4 worm cellular contexts compared by ENCODE assay signal in genomic region chrII:10706038-10706437, ce11.
TF ChIP-seq lines count a peak whose summit lies in the region.

No protein-coding gene starts in this region.

TF ChIP-seq in whole organism, L1 larva, 84 proteins besides CTCF, POLR2A, EP300 and RAD21:
- TF ChIP-seq lsy-2 (tag; optimal IDR thresholded peaks at IDR 0.05; lab: Kevin White, UChicago) (peak in 1 of 2 experiments; percentile 8), fkh-10 (GFP tag; optimal IDR thresholded peaks at IDR 0.05; lab: Kevin White, UChicago) (peak; percentile 73), ceh-88 (GFP tag; IDR thresholded peaks at IDR 0.05; lab: Robert Waterston, UW) (no peak), nhr-20 (tag; optimal IDR thresholded peaks at IDR 0.05; lab: Kevin White, UChicago) (peak; percentile 17), elt-3 (tag; optimal IDR thresholded peaks at IDR 0.05; lab: Kevin White, UChicago) (peak in 2 of 6 experiments; percentile 17 to 26), dsc-1 (tag; optimal IDR thresholded peaks at IDR 0.05; lab: Kevin White, UChicago) (no peak), lin-14 (GFP tag; optimal IDR thresholded peaks at IDR 0.05; lab: Kevin White, UChicago) (peak; percentile 70), blmp-1 (tag; optimal IDR thresholded peaks at IDR 0.05; lab: Kevin White, UChicago) (peak; percentile 97), nhr-85 (tag; lab: Kevin White, UChicago) (peak; percentile 47), irx-1 (tag; optimal IDR thresholded peaks at IDR 0.05; lab: Kevin White, UChicago) (peak; percentile 6)
TF ChIP-seq in whole organism, L1 larva: peak in this region for 8.

TF ChIP-seq in whole organism, L2 larva, 48 proteins besides CTCF, POLR2A, EP300 and RAD21:
- TF ChIP-seq nhr-25 (tag; optimal IDR thresholded peaks at IDR 0.05; lab: Kevin White, UChicago): peak; percentile 75
- peak; percentile 94 for TF ChIP-seq blmp-1 (tag; optimal IDR thresholded peaks at IDR 0.05; lab: Kevin White, UChicago; ENCODE audit: insufficient read depth)
- no peak for TF ChIP-seq C34F6.9 (tag; optimal IDR thresholded peaks at IDR 0.05; lab: Kevin White, UChicago)

TF ChIP-seq in whole organism, L3 larva, 47 proteins besides CTCF, POLR2A, EP300 and RAD21:
- TF ChIP-seq nhr-25 (tag; optimal IDR thresholded peaks at IDR 0.05; lab: Kevin White, UChicago): peak; percentile 18
- no peak for TF ChIP-seq snpc-4 (tag; optimal IDR thresholded peaks at IDR 0.05; lab: Kevin White, UChicago)
- TF ChIP-seq jun-1 (tag; optimal IDR thresholded peaks at IDR 0.05; lab: Kevin White, UChicago): no peak
- TF ChIP-seq fkh-10 (GFP tag; optimal IDR thresholded peaks at IDR 0.05; lab: Kevin White, UChicago): peak; percentile 71
- no peak for TF ChIP-seq nhr-76 (tag; optimal IDR thresholded peaks at IDR 0.05; lab: Kevin White, UChicago)

TF ChIP-seq in whole organism, L4 larva, 104 proteins besides CTCF, POLR2A, EP300 and RAD21:
- TF ChIP-seq dmd-8 (GFP tag; IDR thresholded peaks at IDR 0.05; lab: Robert Waterston, UW) (no peak), mdl-1 (tag; optimal IDR thresholded peaks at IDR 0.05; lab: Kevin White, UChicago) (no peak), zag-1 (tag; optimal IDR thresholded peaks at IDR 0.05; lab: Kevin White, UChicago) (no peak), rbr-2 (tag; optimal IDR thresholded peaks at IDR 0.05; lab: Kevin White, UChicago) (no peak), mxl-3 (GFP tag; optimal IDR thresholded peaks at IDR 0.05; lab: Kevin White, UChicago) (no peak), nhr-237 (tag; optimal IDR thresholded peaks at IDR 0.05; lab: Kevin White, UChicago) (no peak), tag-97 (GFP tag; IDR thresholded peaks at IDR 0.05; lab: Robert Waterston, UW) (no peak), unc-62 (GFP tag; optimal IDR thresholded peaks at IDR 0.05 in 1 of 2; lab: Kevin White, UChicago) (peak in 1 of 2 experiments; percentile 88), unc-62 (tag; optimal IDR thresholded peaks at IDR 0.05; lab: Kevin White, UChicago) (no peak), dmd-9 (GFP tag; IDR thresholded peaks at IDR 0.05; lab: Robert Waterston, UW) (no peak), D1046.2 (GFP tag; IDR thresholded peaks at IDR 0.05; lab: Robert Waterston, UW) (no peak), mxl-2 (GFP tag; conservative IDR thresholded peaks at IDR 0.05; lab: Robert Waterston, UW) (no peak), ama-1 (optimal IDR thresholded peaks at IDR 0.05; lab: Kevin White, UChicago) (no peak), snpc-4 (tag; optimal IDR thresholded peaks at IDR 0.05; lab: Kevin White, UChicago) (no peak), dve-1 (tag; optimal IDR thresholded peaks at IDR 0.05; lab: Kevin White, UChicago; ENCODE audit: insufficient read depth) (peak; percentile 19), ZK546.5 (tag; optimal IDR thresholded peaks at IDR 0.05; lab: Kevin White, UChicago) (no peak), aha-1 (tag; lab: Kevin White, UChicago) (peak; percentile 73), fkh-10 (GFP tag; optimal IDR thresholded peaks at IDR 0.05; lab: Kevin White, UChicago) (peak; percentile 70)

Comparison
In these comparisons a context has a peak if more than half of its experiments do, and no peak if none do; other contexts are left out.
1. Of the 29 proteins assayed by ChIP-seq in both whole organism, L4 larva and whole organism, L1 larva: peak only in whole organism, L4 larva: aha-1; only in whole organism, L1 larva: none; in both: fkh-10; in neither: 25; mixed calls (peak in some experiments, not most) for 2.